Worm (Caenorhabditis elegans): ENCODE results near the gene gly-3.

DNA sequence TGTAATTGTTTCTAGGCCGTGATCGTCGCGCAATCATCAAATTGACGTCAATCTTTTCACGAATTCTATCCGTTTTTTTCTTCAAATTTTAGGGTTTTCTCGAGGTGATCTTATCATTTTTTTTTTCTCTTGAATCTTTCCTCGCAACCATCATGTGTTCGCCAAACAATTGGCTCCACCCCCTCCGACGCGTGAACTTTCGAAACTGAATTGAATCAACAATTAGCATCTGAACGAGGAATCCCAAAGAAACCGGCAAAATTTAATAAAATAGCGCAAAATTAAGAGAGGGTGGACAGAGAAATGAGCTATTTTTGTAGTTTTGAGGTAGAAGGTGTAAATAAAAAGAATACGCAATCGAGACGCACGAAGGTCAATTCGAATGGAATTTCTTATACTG, 44.8 kb downstream of the gly-3 start:
- TF ChIP-seq him-1 (tag; optimal IDR thresholded peaks at IDR 0.05), result no peak
- TF ChIP-seq W03F9.2 (tag; optimal IDR thresholded peaks at IDR 0.05), result no peak
